Fruit fly (Drosophila melanogaster): ENCODE measurements around the gene betaggt-I.

betaggt-I gene

dm6 chr2L:4953086-4953570, 7.7 kb downstream of the betaggt-I start, which contains the start of gene Jon25Bii (continued):
- TF ChIP-seq CG11723 (GFP tag; optimal IDR thresholded peaks at IDR 0.05) (no peak), CG10979 (tag; optimal IDR thresholded peaks at IDR 0.05) (no peak), sens-2 (GFP tag; IDR thresholded peaks at IDR 0.05) (no peak), Bgb (GFP tag; IDR thresholded peaks at IDR 0.05; ENCODE audit: partially characterized antibody) (no peak), ab (GFP tag; optimal IDR thresholded peaks at IDR 0.05) (no peak), CG16815 (GFP tag; optimal IDR thresholded peaks at IDR 0.05) (no peak), D19B (GFP tag; optimal IDR thresholded peaks at IDR 0.05) (peak; percentile 41), Hey (tag; optimal IDR thresholded peaks at IDR 0.05) (peak; percentile 77), ro (GFP tag; IDR thresholded peaks at IDR 0.05) (no peak), ranshi (GFP tag; IDR thresholded peaks at IDR 0.05) (no peak), CG3065 (GFP tag; optimal IDR thresholded peaks at IDR 0.05) (no peak), zfh2 (GFP tag; optimal IDR thresholded peaks at IDR 0.05) (no peak)

dm6 chr2L:4955094-4955823, 9.9 kb downstream of the betaggt-I start, which contains the start of the genes Jon25Bi and Marcal1:
TSS of gene Jon25Bi (minus strand) at chr2L:4955144.
TSS of gene Marcal1 (plus strand) at chr2L:4955509.
- TF ChIP-seq D (optimal IDR thresholded peaks at IDR 0.05): no peak
- TF ChIP-seq D (GFP tag; optimal IDR thresholded peaks at IDR 0.05): no peak
- no peak for TF ChIP-seq Hmx (GFP tag; optimal IDR thresholded peaks at IDR 0.05)
- no peak for TF ChIP-seq dmrt11E (tag; optimal IDR thresholded peaks at IDR 0.05)
- TF ChIP-seq CG4328 (GFP tag; optimal IDR thresholded peaks at IDR 0.05): no peak
- TF ChIP-seq bbx (GFP tag; IDR thresholded peaks at IDR 0.05; ENCODE audit: partially characterized antibody): no peak
- TF ChIP-seq CG6254 (GFP tag; optimal IDR thresholded peaks at IDR 0.05): no peak
- TF ChIP-seq sd (tag; optimal IDR thresholded peaks at IDR 0.05): no peak
- no peak for TF ChIP-seq ci (GFP tag; IDR thresholded peaks at IDR 0.05)
- no peak for TF ChIP-seq danr (GFP tag; IDR thresholded peaks at IDR 0.05)
- TF ChIP-seq MESR4 (GFP tag; optimal IDR thresholded peaks at IDR 0.05): peak; percentile 0
- peak; percentile 82 for TF ChIP-seq E2f2 (GFP tag; IDR thresholded peaks at IDR 0.05)
- peak; percentile 43 for TF ChIP-seq CG9797 (GFP tag; optimal IDR thresholded peaks at IDR 0.05)
- TF ChIP-seq YL-1 (GFP tag; optimal IDR thresholded peaks at IDR 0.05): peak; percentile 4
- TF ChIP-seq Poxn (GFP tag; IDR thresholded peaks at IDR 0.05): no peak
- no peak for TF ChIP-seq ato (GFP tag; IDR thresholded peaks at IDR 0.05; ENCODE audit: partially characterized antibody)
- TF ChIP-seq kah (GFP tag; optimal IDR thresholded peaks at IDR 0.05): peak; percentile 50
- no peak for TF ChIP-seq Dref (GFP tag; IDR thresholded peaks at IDR 0.05)
- peak; percentile 75 for TF ChIP-seq scrt (GFP tag; optimal IDR thresholded peaks at IDR 0.05)
- no peak for TF ChIP-seq Sry-β (GFP tag; optimal IDR thresholded peaks at IDR 0.05)
- no peak for TF ChIP-seq Hand (GFP tag; optimal IDR thresholded peaks at IDR 0.05)
- TF ChIP-seq btn (GFP tag; optimal IDR thresholded peaks at IDR 0.05): no peak
- no peak for TF ChIP-seq Hr3 (GFP tag; optimal IDR thresholded peaks at IDR 0.05)
- TF ChIP-seq jing (GFP tag; optimal IDR thresholded peaks at IDR 0.05): no peak
- TF ChIP-seq pnt (GFP tag; optimal IDR thresholded peaks at IDR 0.05): no peak
- TF ChIP-seq stwl (tag; optimal IDR thresholded peaks at IDR 0.05): peak; percentile 55
- peak; percentile 34 for TF ChIP-seq CTCF (GFP tag; optimal IDR thresholded peaks at IDR 0.05)
- TF ChIP-seq otp (GFP tag; IDR thresholded peaks at IDR 0.05): no peak
- TF ChIP-seq CG34224 (GFP tag; IDR thresholded peaks at IDR 0.05; ENCODE audit: partially characterized antibody): 0 out of 3 replicates have a peak, but pooled peaks have one; percentile 26
- TF ChIP-seq zen (tag; optimal IDR thresholded peaks at IDR 0.05): no peak
- no peak for TF ChIP-seq CG3065 (GFP tag; optimal IDR thresholded peaks at IDR 0.05)
- TF ChIP-seq Antp (GFP tag; optimal IDR thresholded peaks at IDR 0.05): no peak
- no peak for TF ChIP-seq mld (GFP tag; IDR thresholded peaks at IDR 0.05; ENCODE audit: partially characterized antibody)
- TF ChIP-seq Dek (tag; optimal IDR thresholded peaks at IDR 0.05): no peak
- TF ChIP-seq crp (GFP tag; optimal IDR thresholded peaks at IDR 0.05): peak in 1 of 2 experiments; percentile 65
- no peak for TF ChIP-seq CG2712 (tag; optimal IDR thresholded peaks at IDR 0.05)
- no peak for TF ChIP-seq sqz (GFP tag; optimal IDR thresholded peaks at IDR 0.05)
- TF ChIP-seq CG7987 (GFP tag; optimal IDR thresholded peaks at IDR 0.05): no peak

Data from whole organism, embryonic.